Worm (Caenorhabditis elegans) whole organism, young adult: ENCODE results near the gene gpd-4.

Experiments
- B0336.3 ChIP-seq: fragments of 200-800 bp; sonication (Bioruptor generic); IDR thresholded peaks from 2 replicates; pipeline ENCODE4 v1.3.6; 2022; ENCODE audit warnings: missing genetic modification characterization, missing compliant biosample characterization
- C17E4.6 ChIP-seq: fragments of 200-800 bp; sonication (Bioruptor generic); IDR thresholded peaks from 2 replicates; pipeline ENCODE4 v1.3.6; 2022; ENCODE audit warnings: missing genetic modification reagents, missing genetic modification characterization, missing compliant biosample characterization
- D2030.7 ChIP-seq: fragments of 200-800 bp; sonication (Bioruptor generic); IDR thresholded peaks from 2 replicates; pipeline ENCODE4 v1.3.6; 2022; ENCODE audit warnings: missing genetic modification reagents, missing genetic modification characterization, missing compliant biosample characterization
- F22D6.2 ChIP-seq: sonication (generic microtip); optimal IDR thresholded peaks from 2 replicates; lab custom pipeline; 2016; ENCODE audit warnings: mild to moderate bottlenecking, missing genetic modification characterization, missing compliant biosample characterization
- F23B12.7 ChIP-seq: sonication (generic microtip); optimal IDR thresholded peaks from 2 replicates; lab custom pipeline; 2017; ENCODE audit warnings: missing genetic modification characterization, mild to moderate bottlenecking, missing compliant biosample characterization, antibody characterized with exemption, moderate library complexity; ENCODE audit not compliant: insufficient read depth
- F57A8.1 ChIP-seq: fragments of 200-800 bp; sonication (Bioruptor generic); optimal IDR thresholded peaks from 2 replicates; lab custom pipeline; 2018; ENCODE audit warnings: mild to moderate bottlenecking, missing genetic modification characterization, moderate library complexity, missing compliant biosample characterization
- F57C9.4 ChIP-seq: sonication (generic microtip); optimal IDR thresholded peaks from 2 replicates; lab custom pipeline; 2017; ENCODE audit warnings: mild to moderate bottlenecking, missing genetic modification characterization, missing compliant biosample characterization
- T26A5.8 ChIP-seq: sonication (generic microtip); optimal IDR thresholded peaks from 2 replicates; lab custom pipeline; 2016; ENCODE audit warnings: missing genetic modification characterization, missing compliant biosample characterization
- ZK185.1 ChIP-seq: sonication (generic microtip); optimal IDR thresholded peaks from 2 replicates; lab custom pipeline; 2016; ENCODE audit warnings: mild to moderate bottlenecking, missing genetic modification characterization, missing compliant biosample characterization; ENCODE audit not compliant: poor library complexity, severe bottlenecking
- ama-1 ChIP-seq, 3 experiments: fragments of 150-350 bp in 1 of 3; sonication (generic microtip) in 2 of 3; optimal IDR thresholded peaks; 2 replicates each; lab custom pipeline; 2014 to 2018; ENCODE audit warnings: missing biosample characterization in 2 of 3, missing genetic modification characterization in 2 of 3, missing genetic modification reagents in 2 of 3
- aptf-2 ChIP-seq: fragments of 200-800 bp; sonication (Bioruptor generic); conservative IDR thresholded peaks from 2 replicates; pipeline ENCODE4 v1.3.6; 2022; ENCODE audit warnings: missing genetic modification reagents, missing genetic modification characterization, missing compliant biosample characterization
- atf-7 ChIP-seq: sonication (generic microtip); optimal IDR thresholded peaks from 2 replicates; lab custom pipeline; 2017; ENCODE audit warnings: mild to moderate bottlenecking, missing genetic modification characterization, missing compliant biosample characterization
- athp-1 ChIP-seq: sonication (generic microtip); optimal IDR thresholded peaks from 2 replicates; lab custom pipeline; 2017; ENCODE audit warnings: mild to moderate bottlenecking, missing genetic modification characterization, missing compliant biosample characterization
- attf-3 ChIP-seq: fragments of 200-800 bp; sonication (Bioruptor generic); conservative IDR thresholded peaks from 2 replicates; pipeline ENCODE4 v1.3.6; 2022; ENCODE audit warnings: missing genetic modification reagents, missing genetic modification characterization, missing compliant biosample characterization
- cebp-2 ChIP-seq: fragments of 200-800 bp; sonication (Bioruptor generic); IDR thresholded peaks from 2 replicates; pipeline ENCODE4 v1.3.6; 2022; ENCODE audit warnings: missing genetic modification characterization, missing compliant biosample characterization
- ceh-91 ChIP-seq: fragments of 200-800 bp; sonication (Bioruptor generic); IDR thresholded peaks from 2 replicates; pipeline ENCODE4 v1.3.6; 2022; ENCODE audit warnings: missing genetic modification reagents, missing genetic modification characterization, missing compliant biosample characterization
- dox-1 ChIP-seq: fragments of 200-800 bp; sonication (Bioruptor generic); IDR thresholded peaks from 2 replicates; pipeline ENCODE4 v1.3.6; 2022; ENCODE audit warnings: missing genetic modification reagents, missing genetic modification characterization, missing compliant biosample characterization
- dpff-1 ChIP-seq: sonication (generic microtip); optimal IDR thresholded peaks from 2 replicates; lab custom pipeline; 2017; ENCODE audit warnings: mild to moderate bottlenecking, missing genetic modification characterization, missing compliant biosample characterization
- efl-1 ChIP-seq: fragments of 150-350 bp; optimal IDR thresholded peaks from 2 replicates; lab custom pipeline; 2014; ENCODE audit warnings: missing biosample characterization, missing genetic modification reagents, missing genetic modification characterization
- egl-44 ChIP-seq: fragments of 200-800 bp; sonication (Bioruptor generic); IDR thresholded peaks from 2 replicates; pipeline ENCODE4 v1.3.6; 2022; ENCODE audit warnings: missing genetic modification reagents, missing genetic modification characterization, missing compliant biosample characterization
- egrh-3 ChIP-seq: fragments of 200-800 bp; sonication (Bioruptor generic); IDR thresholded peaks from 2 replicates; pipeline ENCODE4 v1.3.6; 2022; ENCODE audit warnings: missing genetic modification reagents, missing genetic modification characterization, missing compliant biosample characterization
- fkh-3 ChIP-seq: sonication (generic microtip); optimal IDR thresholded peaks from 2 replicates; lab custom pipeline; 2016; ENCODE audit warnings: mild to moderate bottlenecking, missing genetic modification characterization, missing compliant biosample characterization
- gei-17 ChIP-seq: fragments of 200-800 bp; sonication (Bioruptor generic); optimal IDR thresholded peaks from 2 replicates; lab custom pipeline; 2018; ENCODE audit warnings: mild to moderate bottlenecking, missing genetic modification characterization, missing compliant biosample characterization
- hmg-1.2 ChIP-seq: fragments of 200-800 bp; sonication (Bioruptor generic); IDR thresholded peaks from 2 replicates; pipeline ENCODE4 v1.3.6; 2022; ENCODE audit warnings: missing genetic modification reagents, missing genetic modification characterization, missing compliant biosample characterization
- let-526 ChIP-seq: fragments of 200-800 bp; sonication (Bioruptor generic); IDR thresholded peaks from 2 replicates; pipeline ENCODE4 v1.3.6; 2022; ENCODE audit warnings: missing genetic modification reagents, missing genetic modification characterization, missing compliant biosample characterization
- let-607 ChIP-seq, 2 experiments: fragments of 200-800 bp in 1 of 2; sonication (Bioruptor generic) in 1 of 2; sonication (generic microtip) in 1 of 2; optimal IDR thresholded peaks; 2 replicates each; lab custom pipeline; 2016 to 2018; ENCODE audit warnings: mild to moderate bottlenecking in 2 of 2, missing compliant biosample characterization in 2 of 2, missing genetic modification characterization in 2 of 2, moderate library complexity in 2 of 2, missing genotype in 1 of 2
- lin-35 ChIP-seq, 3 experiments: fragments of 150-350 bp in 2 of 3; sonication (generic microtip) in 1 of 3; optimal IDR thresholded peaks; 2 replicates each; lab custom pipeline; 2014 to 2018; ENCODE audit warnings: missing biosample characterization in 3 of 3, missing genetic modification characterization in 3 of 3, missing genetic modification reagents in 3 of 3
- lir-1 ChIP-seq: fragments of 200-800 bp; sonication (Bioruptor generic); conservative IDR thresholded peaks from 2 replicates; pipeline ENCODE4 v1.3.6; 2022; ENCODE audit warnings: missing genetic modification reagents, missing genetic modification characterization, missing compliant biosample characterization
- lsy-27 ChIP-seq: sonication (generic microtip); optimal IDR thresholded peaks from 2 replicates; lab custom pipeline; 2017; ENCODE audit warnings: missing genetic modification characterization, mild to moderate bottlenecking, missing compliant biosample characterization, antibody characterized with exemption, missing genotype, borderline replicate concordance; ENCODE audit not compliant: insufficient read depth
- madf-8 ChIP-seq: fragments of 200-800 bp; sonication (Bioruptor generic); conservative IDR thresholded peaks from 2 replicates; pipeline ENCODE4 v1.3.6; 2022; ENCODE audit warnings: missing genetic modification reagents, missing genetic modification characterization, missing compliant biosample characterization
- mes-4 ChIP-seq: sonication (generic microtip); optimal IDR thresholded peaks from 2 replicates; lab custom pipeline; 2016; ENCODE audit warnings: missing genotype, missing genetic modification characterization, missing compliant biosample characterization
- nhr-27 ChIP-seq: fragments of 200-800 bp; sonication (Bioruptor generic); optimal IDR thresholded peaks from 2 replicates; lab custom pipeline; 2018; ENCODE audit warnings: mild to moderate bottlenecking, missing genetic modification characterization, moderate library complexity, missing compliant biosample characterization
- nhr-90 ChIP-seq: sonication (generic microtip); optimal IDR thresholded peaks from 2 replicates; lab custom pipeline; 2016; ENCODE audit warnings: missing genotype, mild to moderate bottlenecking, missing genetic modification characterization, missing compliant biosample characterization
- pbrm-1 ChIP-seq: fragments of 200-800 bp; sonication (Bioruptor generic); IDR thresholded peaks from 2 replicates; pipeline ENCODE4 v1.3.6; 2022; ENCODE audit warnings: missing genetic modification reagents, missing genetic modification characterization, missing compliant biosample characterization
- repo-1 ChIP-seq: sonication (generic microtip); optimal IDR thresholded peaks from 2 replicates; lab custom pipeline; 2017; ENCODE audit warnings: mild to moderate bottlenecking, missing genetic modification characterization, missing compliant biosample characterization
- rpc-1 ChIP-seq, 2 experiments: fragments of 150-350 bp in 1 of 2; sonication (generic microtip) in 1 of 2; optimal IDR thresholded peaks; 2 replicates each; lab custom pipeline; 2014 to 2018; ENCODE audit warnings: missing biosample characterization in 1 of 2, missing genetic modification characterization in 1 of 2, missing genetic modification reagents in 1 of 2, missing genotype in 1 of 2
- snpc-3.4 ChIP-seq: sonication (generic microtip); optimal IDR thresholded peaks from 2 replicates; lab custom pipeline; 2017; ENCODE audit warnings: missing genetic modification characterization, mild to moderate bottlenecking, missing compliant biosample characterization, antibody characterized with exemption, moderate library complexity, missing genotype, missing genetic modification reagents
- somi-1 ChIP-seq: fragments of 200-800 bp; sonication (Bioruptor generic); optimal IDR thresholded peaks from 2 replicates; lab custom pipeline; 2018; ENCODE audit warnings: mild to moderate bottlenecking, missing genetic modification characterization, missing compliant biosample characterization
- sptf-2 ChIP-seq: fragments of 200-800 bp; sonication (Bioruptor generic); optimal IDR thresholded peaks from 2 replicates; lab custom pipeline; 2018; ENCODE audit warnings: mild to moderate bottlenecking, missing genetic modification characterization, missing compliant biosample characterization
- tbp1 ChIP-seq: fragments of 200-800 bp; sonication (Bioruptor generic); optimal IDR thresholded peaks from 2 replicates; lab custom pipeline; 2018; ENCODE audit warnings: mild to moderate bottlenecking, missing genetic modification characterization, missing compliant biosample characterization
- tlf-1 ChIP-seq: fragments of 200-800 bp; sonication (Bioruptor generic); optimal IDR thresholded peaks from 2 replicates; lab custom pipeline; 2018; ENCODE audit warnings: mild to moderate bottlenecking, missing genetic modification characterization, missing compliant biosample characterization
- xnd-1 ChIP-seq: sonication (generic microtip); optimal IDR thresholded peaks from 2 replicates; lab custom pipeline; 2016; ENCODE audit warnings: missing genotype, missing genetic modification reagents, missing genetic modification characterization, missing compliant biosample characterization
- ztf-25 ChIP-seq: fragments of 200-800 bp; sonication (Bioruptor generic); IDR thresholded peaks from 2 replicates; pipeline ENCODE4 v1.3.6; 2022; ENCODE audit warnings: missing genetic modification reagents, missing genetic modification characterization, missing compliant biosample characterization
- ztf-3 ChIP-seq: fragments of 200-800 bp; sonication (Bioruptor generic); optimal IDR thresholded peaks from 2 replicates; lab custom pipeline; 2018; ENCODE audit warnings: mild to moderate bottlenecking, missing genetic modification characterization, missing compliant biosample characterization

The gpd-4 gene

ce11 chrII:10166365-10166764, 4.7 kb upstream of the gpd-4 start:
- no peak for TF ChIP-seq lir-1 (GFP tag; lab: Robert Waterston, UW)
- no peak for TF ChIP-seq dpff-1 (tag; lab: Kevin White, UChicago)
- TF ChIP-seq ztf-3 (GFP tag; lab: Kevin White, UChicago), result no peak
- no peak for TF ChIP-seq egrh-3 (GFP tag; lab: Robert Waterston, UW)
- TF ChIP-seq F57C9.4 (tag; lab: Kevin White, UChicago), result no peak
- no peak for TF ChIP-seq ztf-25 (GFP tag; lab: Robert Waterston, UW)
- no peak for TF ChIP-seq efl-1 (GFP tag; lab: Kevin White, UChicago)
- TF ChIP-seq ceh-91, result no peak
- no peak for TF ChIP-seq tbp1
- no peak for TF ChIP-seq C17E4.6 (GFP tag; lab: Robert Waterston, UW)
- no peak for TF ChIP-seq snpc-3.4 (tag; lab: Kevin White, UChicago)
- no peak for TF ChIP-seq nhr-90
- no peak for TF ChIP-seq atf-7
- no peak for TF ChIP-seq lsy-27 (tag; lab: Kevin White, UChicago)
- TF ChIP-seq xnd-1 (tag; lab: Kevin White, UChicago), result no peak
- TF ChIP-seq tlf-1 (GFP tag; lab: Kevin White, UChicago), result no peak
- no peak for TF ChIP-seq ZK185.1 (tag; lab: Kevin White, UChicago)
- TF ChIP-seq gei-17 (GFP tag; lab: Kevin White, UChicago), result no peak
- TF ChIP-seq T26A5.8 (tag; lab: Kevin White, UChicago), result no peak
- no peak for TF ChIP-seq pbrm-1 (GFP tag; lab: Robert Waterston, UW)

ce11 chrII:10167731-10168130, 3.3 kb upstream of the gpd-4 start:
- TF ChIP-seq F22D6.2 (tag; lab: Kevin White, UChicago) (no peak), attf-3 (GFP tag; lab: Robert Waterston, UW) (no peak), F57A8.1 (GFP tag; lab: Kevin White, UChicago) (no peak), lin-35 (GFP tag; optimal IDR thresholded peaks at IDR 0.05; lab: Kevin White, UChicago) (no peak), mes-4 (tag; lab: Kevin White, UChicago) (no peak), nhr-27 (no peak), aptf-2 (GFP tag; lab: Robert Waterston, UW) (no peak), cebp-2 (GFP tag; lab: Robert Waterston, UW) (no peak), hmg-1.2 (GFP tag; lab: Robert Waterston, UW) (no peak), madf-8 (GFP tag; lab: Robert Waterston, UW) (no peak), F57C9.4 (tag; lab: Kevin White, UChicago) (no peak), lsy-27 (tag; lab: Kevin White, UChicago) (no peak), egl-44 (GFP tag; lab: Robert Waterston, UW) (no peak), fkh-3 (tag; lab: Kevin White, UChicago) (no peak), sptf-2 (no peak)
- TF ChIP-seq, all 124 proteins: peak for 0

- TF ChIP-seq ama-1 (optimal IDR thresholded peaks at IDR 0.05; lab: Kevin White, UChicago) (no peak), ama-1 (GFP tag; optimal IDR thresholded peaks at IDR 0.05; lab: Kevin White, UChicago) (no peak), ztf-25 (GFP tag; lab: Robert Waterston, UW) (no peak), dox-1 (GFP tag; lab: Robert Waterston, UW) (peak; percentile 57), somi-1 (no peak), repo-1 (tag; lab: Kevin White, UChicago) (no peak), let-607 (tag; optimal IDR thresholded peaks at IDR 0.05; lab: Kevin White, UChicago) (peak in 1 of 2 experiments; percentile 4), B0336.3 (0 out of 2 replicates have a peak, but pooled peaks have one; percentile 21), F23B12.7 (tag; lab: Kevin White, UChicago) (no peak), ZK185.1 (tag; lab: Kevin White, UChicago) (no peak), rpc-1 (optimal IDR thresholded peaks at IDR 0.05; lab: Kevin White, UChicago) (no peak), rpc-1 (tag; optimal IDR thresholded peaks at IDR 0.05; lab: Kevin White, UChicago) (no peak), D2030.7 (GFP tag; lab: Robert Waterston, UW) (no peak), athp-1 (no peak), let-526 (GFP tag; lab: Robert Waterston, UW) (no peak)
Observed at ce11 chrII:10168905-10169782, 1.9 kb upstream of the gpd-4 start, which contains the start of gene daf-19. Gene daf-19 (minus strand): TSS chrII:10169346.
